Worm (Caenorhabditis elegans): ENCODE results near the gene unc-22.

- TF ChIP-seq unc-62 (GFP tag; optimal IDR thresholded peaks at IDR 0.05) (no peak), nhr-28 (tag; optimal IDR thresholded peaks at IDR 0.05) (no peak), ztf-11 (tag; optimal IDR thresholded peaks at IDR 0.05) (no peak), lin-13 (tag; optimal IDR thresholded peaks at IDR 0.05) (no peak), nhr-12 (tag; optimal IDR thresholded peaks at IDR 0.05) (no peak), pha-4 (tag; optimal IDR thresholded peaks at IDR 0.05) (no peak), elt-1 (tag; optimal IDR thresholded peaks at IDR 0.05; ENCODE audit: borderline replicate concordance, insufficient read depth) (no peak), snpc-4 (tag; optimal IDR thresholded peaks at IDR 0.05) (no peak), nhr-237 (tag; optimal IDR thresholded peaks at IDR 0.05) (no peak), bed-3 (GFP tag; optimal IDR thresholded peaks at IDR 0.05) (no peak), mab-5 (tag; optimal IDR thresholded peaks at IDR 0.05) (no peak)
These were observed 55.2 kb downstream of the unc-22 start for ce11 chrIV:11955592-11955991.
